Fruit fly (Drosophila melanogaster): ENCODE measurements around the gene Acp95EF.

- no peak for TF ChIP-seq CTCF (optimal IDR thresholded peaks at IDR 0.05)
- TF ChIP-seq CG8478 (optimal IDR thresholded peaks at IDR 0.05) = no peak
Observed at dm6 chr3R:24278738-24279137, 50.0 kb downstream of the Acp95EF start.
